Worm (Caenorhabditis elegans): ENCODE data around the gene nxf-2.

- TF ChIP-seq ama-1 (optimal IDR thresholded peaks at IDR 0.05) = no peak
- TF ChIP-seq hmg-4 (GFP tag; optimal IDR thresholded peaks at IDR 0.05) = no peak
- TF ChIP-seq B0310.2 (tag; optimal IDR thresholded peaks at IDR 0.05) = no peak
- no peak for TF ChIP-seq pes-1 (GFP tag; IDR thresholded peaks at IDR 0.05)
- TF ChIP-seq scrt-1 (GFP tag; IDR thresholded peaks at IDR 0.05) = no peak
- no peak for TF ChIP-seq ets-7 (tag; optimal IDR thresholded peaks at IDR 0.05)
- TF ChIP-seq ceh-36 (tag; optimal IDR thresholded peaks at IDR 0.05) = no peak
- no peak for TF ChIP-seq sea-1 (GFP tag; conservative IDR thresholded peaks at IDR 0.05)
- TF ChIP-seq ceh-13 (GFP tag; optimal IDR thresholded peaks at IDR 0.05) = no peak
Measured at ce11 chrV:14396123-14396669, 21.4 kb downstream of the nxf-2 start.
